Fruit fly (Drosophila melanogaster) whole organism, prepupa: ENCODE results near the gene CG14435.
A peak's percentile ranks its signal among the peaks of the same experiment; 100 is the strongest.

Experiments used
- Blimp-1 ChIP-seq: fragments of 200-800 bp; sonication (Bioruptor generic); optimal IDR thresholded peaks from 3 replicates; lab custom pipeline; 2017; ENCODE audit warnings: missing biosample characterization, missing genetic modification characterization, mild to moderate bottlenecking, moderate library complexity, missing genetic modification reagents
- CG10631 ChIP-seq: fragments of 200-800 bp; sonication (Bioruptor generic); optimal IDR thresholded peaks from 2 replicates; lab custom pipeline; 2016; ENCODE audit warnings: missing biosample characterization, missing genetic modification characterization
- CG10669 ChIP-seq: fragments of 200-800 bp; sonication (Bioruptor generic); optimal IDR thresholded peaks from 3 replicates; lab custom pipeline; 2018; ENCODE audit warnings: missing biosample characterization, mild to moderate bottlenecking, missing genetic modification characterization, moderate library complexity
- CG11294 ChIP-seq: fragments of 200-800 bp; sonication (Bioruptor generic); IDR thresholded peaks from 2 replicates; pipeline ENCODE4 v1.3.6; 2022; ENCODE audit warnings: missing biosample characterization, missing genetic modification characterization
- CG11762 ChIP-seq: fragments of 200-800 bp; sonication (Bioruptor generic); optimal IDR thresholded peaks from 3 replicates; lab custom pipeline; 2016; ENCODE audit warnings: missing biosample characterization, missing genetic modification characterization; ENCODE audit not compliant: insufficient read depth
- CG15336 ChIP-seq: fragments of 200-800 bp; sonication (Bioruptor generic); IDR thresholded peaks from 2 replicates; pipeline ENCODE4 v1.3.6; 2022; ENCODE audit warnings: missing biosample characterization, missing genetic modification characterization
- CG1621 ChIP-seq: fragments of 200-800 bp; sonication (Bioruptor generic); optimal IDR thresholded peaks from 3 replicates; lab custom pipeline; 2018; ENCODE audit warnings: missing biosample characterization, mild to moderate bottlenecking, missing genetic modification characterization
- CG16779 ChIP-seq: fragments of 200-800 bp; sonication (Bioruptor generic); optimal IDR thresholded peaks from 3 replicates; lab custom pipeline; 2017; ENCODE audit warnings: missing biosample characterization, mild to moderate bottlenecking, missing genetic modification characterization
- CG3032 ChIP-seq: fragments of 200-800 bp; optimal IDR thresholded peaks from 2 replicates; lab custom pipeline; 2019; ENCODE audit warnings: missing biosample characterization, mild to moderate bottlenecking, missing genetic modification characterization, moderate library complexity
- CG31627 ChIP-seq: fragments of 200-800 bp; sonication (Bioruptor generic); optimal IDR thresholded peaks from 3 replicates; lab custom pipeline; 2016; ENCODE audit warnings: missing biosample characterization, missing genetic modification characterization
- CG3919 ChIP-seq: fragments of 200-800 bp; sonication (Bioruptor generic); optimal IDR thresholded peaks from 3 replicates; lab custom pipeline; 2016; ENCODE audit warnings: missing biosample characterization, missing genetic modification characterization
- CG4318 ChIP-seq: fragments of 200-800 bp; sonication (Bioruptor generic); optimal IDR thresholded peaks from 3 replicates; lab custom pipeline; 2017; ENCODE audit warnings: missing biosample characterization, mild to moderate bottlenecking, missing genetic modification characterization
- CG6163 ChIP-seq: fragments of 200-800 bp; sonication (Bioruptor generic); IDR thresholded peaks from 3 replicates; pipeline ENCODE4 v1.3.6; 2022; ENCODE audit warnings: missing biosample characterization, missing genetic modification characterization
- CG6276 ChIP-seq: fragments of 200-800 bp; sonication (Bioruptor generic); optimal IDR thresholded peaks from 2 replicates; lab custom pipeline; 2017; ENCODE audit warnings: missing biosample characterization, mild to moderate bottlenecking, missing genetic modification characterization
- CG6792 ChIP-seq: fragments of 200-800 bp; sonication (Bioruptor generic); optimal IDR thresholded peaks from 3 replicates; lab custom pipeline; 2016; ENCODE audit warnings: missing biosample characterization, missing genetic modification characterization
- CG6808 ChIP-seq: fragments of 200-800 bp; sonication (Bioruptor generic); optimal IDR thresholded peaks from 3 replicates; lab custom pipeline; 2017; ENCODE audit warnings: missing biosample characterization, missing genetic modification characterization, mild to moderate bottlenecking, moderate library complexity, missing genetic modification reagents
- CG6854 ChIP-seq: fragments of 200-800 bp; sonication (Bioruptor generic); optimal IDR thresholded peaks from 2 replicates; lab custom pipeline; 2017; ENCODE audit warnings: missing biosample characterization, mild to moderate bottlenecking, missing genetic modification characterization
- CG7368 ChIP-seq: fragments of 200-800 bp; sonication (Bioruptor generic); optimal IDR thresholded peaks from 3 replicates; lab custom pipeline; 2016; ENCODE audit warnings: missing biosample characterization, missing genetic modification characterization
- CG8119 ChIP-seq: fragments of 200-800 bp; sonication (Bioruptor generic); IDR thresholded peaks from 3 replicates; pipeline ENCODE4 v1.3.6; 2022; ENCODE audit warnings: missing biosample characterization, missing genetic modification characterization
- CG8319 ChIP-seq: fragments of 200-800 bp; sonication (Bioruptor generic); optimal IDR thresholded peaks from 3 replicates; lab custom pipeline; 2016; ENCODE audit warnings: missing biosample characterization, missing genetic modification characterization
- CG8632 ChIP-seq: fragments of 200-800 bp; sonication (Bioruptor generic); optimal IDR thresholded peaks from 3 replicates; lab custom pipeline; 2016; ENCODE audit warnings: missing biosample characterization, missing genetic modification characterization
- Eip75B ChIP-seq: fragments of 200-800 bp; sonication (Bioruptor generic); optimal IDR thresholded peaks from 3 replicates; lab custom pipeline; 2016; ENCODE audit warnings: missing biosample characterization, missing genetic modification characterization
- Eip93F ChIP-seq: fragments of 200-800 bp; sonication (Bioruptor generic); optimal IDR thresholded peaks from 2 replicates; lab custom pipeline; 2016; ENCODE audit warnings: missing biosample characterization, mild to moderate bottlenecking, missing genetic modification characterization
- Ets21C ChIP-seq: fragments of 200-800 bp; sonication (Bioruptor generic); optimal IDR thresholded peaks from 3 replicates; lab custom pipeline; 2016; ENCODE audit warnings: missing biosample characterization, missing genetic modification characterization
- Gug ChIP-seq: fragments of 200-800 bp; sonication (Bioruptor generic); IDR thresholded peaks from 2 replicates; pipeline ENCODE4 v1.3.6; 2022; ENCODE audit warnings: missing biosample characterization, missing genetic modification characterization
- Hr39 ChIP-seq: fragments of 200-800 bp; sonication (Bioruptor generic); optimal IDR thresholded peaks from 2 replicates; lab custom pipeline; 2016; ENCODE audit warnings: missing biosample characterization, missing genetic modification characterization
- Hr4 ChIP-seq: fragments of 200-800 bp; sonication (Bioruptor generic); optimal IDR thresholded peaks from 3 replicates; lab custom pipeline; 2016; ENCODE audit warnings: missing biosample characterization, missing genetic modification characterization
- Lpt ChIP-seq: fragments of 200-800 bp; sonication (Bioruptor generic); optimal IDR thresholded peaks from 3 replicates; lab custom pipeline; 2016; ENCODE audit warnings: missing biosample characterization, missing genetic modification characterization
- Met ChIP-seq: fragments of 200-800 bp; sonication (Bioruptor generic); optimal IDR thresholded peaks from 3 replicates; lab custom pipeline; 2016; ENCODE audit warnings: missing biosample characterization, missing genetic modification characterization
- OdsH ChIP-seq: fragments of 200-800 bp; sonication (Bioruptor generic); optimal IDR thresholded peaks from 3 replicates; lab custom pipeline; 2016; ENCODE audit warnings: missing biosample characterization, missing genetic modification characterization
- Smox ChIP-seq: fragments of 200-800 bp; sonication (Bioruptor generic); optimal IDR thresholded peaks from 3 replicates; lab custom pipeline; 2016; ENCODE audit warnings: missing biosample characterization, missing genetic modification characterization
- Sox102F ChIP-seq: fragments of 200-800 bp; sonication (Bioruptor generic); optimal IDR thresholded peaks from 2 replicates; lab custom pipeline; 2016; ENCODE audit warnings: missing biosample characterization, mild to moderate bottlenecking, missing genetic modification characterization
- Sox14 ChIP-seq: fragments of 200-800 bp; sonication (Bioruptor generic); optimal IDR thresholded peaks from 3 replicates; lab custom pipeline; 2016; ENCODE audit warnings: missing biosample characterization, missing genetic modification characterization
- achi ChIP-seq: fragments of 200-800 bp; sonication (Bioruptor generic); optimal IDR thresholded peaks from 3 replicates; lab custom pipeline; 2016; ENCODE audit warnings: missing biosample characterization, missing genetic modification characterization
- cyc ChIP-seq: fragments of 200-800 bp; sonication (Bioruptor generic); optimal IDR thresholded peaks from 3 replicates; lab custom pipeline; 2016; ENCODE audit warnings: missing biosample characterization, missing genetic modification characterization
- dac ChIP-seq: fragments of 200-800 bp; sonication (Bioruptor generic); optimal IDR thresholded peaks from 2 replicates; lab custom pipeline; 2017; ENCODE audit warnings: missing biosample characterization, mild to moderate bottlenecking, missing genetic modification characterization
- dsx ChIP-seq: fragments of 200-800 bp; optimal IDR thresholded peaks from 3 replicates; lab custom pipeline; 2019; ENCODE audit warnings: missing biosample characterization, mild to moderate bottlenecking, missing genetic modification characterization, moderate library complexity; ENCODE audit not compliant: poor library complexity, severe bottlenecking
- eg ChIP-seq: fragments of 200-800 bp; sonication (Bioruptor generic); IDR thresholded peaks from 3 replicates; pipeline ENCODE4 v1.3.6; 2022; ENCODE audit warnings: missing biosample characterization, missing genetic modification characterization
- esn ChIP-seq: fragments of 200-800 bp; sonication (Bioruptor generic); optimal IDR thresholded peaks from 2 replicates; lab custom pipeline; 2016; ENCODE audit warnings: missing biosample characterization, mild to moderate bottlenecking, missing genetic modification characterization, moderate library complexity
- fd59A ChIP-seq: fragments of 200-800 bp; sonication (Bioruptor generic); optimal IDR thresholded peaks from 2 replicates; lab custom pipeline; 2017; ENCODE audit warnings: missing biosample characterization, mild to moderate bottlenecking, missing genetic modification characterization, missing genetic modification reagents
- fd85E ChIP-seq: fragments of 200-800 bp; sonication (Bioruptor generic); optimal IDR thresholded peaks from 3 replicates; lab custom pipeline; 2016; ENCODE audit warnings: missing biosample characterization, missing genetic modification characterization
- fkh ChIP-seq: fragments of 200-800 bp; sonication (Bioruptor generic); optimal IDR thresholded peaks from 3 replicates; lab custom pipeline; 2017; ENCODE audit warnings: missing biosample characterization, mild to moderate bottlenecking, missing genetic modification characterization, moderate library complexity
- lz ChIP-seq: fragments of 200-800 bp; sonication (Bioruptor generic); optimal IDR thresholded peaks from 3 replicates; lab custom pipeline; 2016; ENCODE audit warnings: missing biosample characterization, missing genetic modification characterization
- net ChIP-seq: fragments of 200-800 bp; sonication (Bioruptor generic); optimal IDR thresholded peaks from 3 replicates; lab custom pipeline; 2016; ENCODE audit warnings: missing biosample characterization, missing genetic modification characterization
- salr ChIP-seq, 2 experiments: fragments of 200-800 bp; sonication (Bioruptor generic); optimal IDR thresholded peaks; 3 replicates each; lab custom pipeline; 2016 to 2018; ENCODE audit warnings: missing biosample characterization in 2 of 2, missing genetic modification characterization in 2 of 2, mild to moderate bottlenecking in 1 of 2
- ss ChIP-seq, 2 experiments: fragments of 200-800 bp; sonication (Bioruptor generic); optimal IDR thresholded peaks; 2 replicates in 1 of 2; 3 replicates in 1 of 2; lab custom pipeline; 2017 to 2018; ENCODE audit warnings: mild to moderate bottlenecking in 2 of 2, missing biosample characterization in 2 of 2, missing genetic modification characterization in 2 of 2, moderate library complexity in 1 of 2
- svp ChIP-seq: fragments of 200-800 bp; sonication (Bioruptor generic); peaks from one replicate; lab custom pipeline; 2016; ENCODE audit warnings: missing biosample characterization, missing genetic modification characterization
- vri ChIP-seq: fragments of 200-800 bp; sonication (Bioruptor generic); optimal IDR thresholded peaks from 3 replicates; lab custom pipeline; 2016; ENCODE audit warnings: missing biosample characterization, mild to moderate bottlenecking, missing genetic modification characterization

Gene CG14435

DNA sequence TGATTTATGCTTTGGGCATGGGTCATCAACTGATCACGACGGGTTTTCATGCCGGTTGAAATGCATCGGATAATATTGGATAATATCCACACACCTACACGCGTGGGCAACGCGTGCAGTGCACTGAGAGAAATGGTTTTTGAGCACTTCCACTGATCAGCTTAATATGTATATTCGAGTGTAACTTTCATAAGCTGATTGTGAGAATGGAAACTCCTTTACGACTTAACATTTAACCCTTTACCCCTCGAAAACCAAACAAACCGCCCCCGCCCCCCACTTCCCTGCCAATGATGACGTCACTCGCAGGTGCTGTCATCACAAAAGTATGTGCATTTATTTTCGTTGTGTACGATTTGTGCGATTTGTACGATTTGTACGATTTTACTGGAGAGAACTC, 48.9 kb downstream of the CG14435 start (continued):
- TF ChIP-seq Ets21C (no peak), CG8319 (GFP tag; lab: Kevin White, UChicago) (no peak), CG10631 (no peak), Hr4 (GFP tag; lab: Kevin White, UChicago) (no peak), Sox14 (no peak), Smox (no peak), CG6854 (GFP tag; lab: Kevin White, UChicago) (no peak), Sox102F (no peak), fd59A (no peak), CG16779 (tag; lab: Kevin White, UChicago) (no peak), dac (no peak), cyc (GFP tag; lab: Kevin White, UChicago) (peak; percentile 41), vri (GFP tag; lab: Kevin White, UChicago) (no peak), CG11762 (GFP tag; lab: Kevin White, UChicago) (no peak), fkh (GFP tag; lab: Kevin White, UChicago) (no peak), svp (GFP tag; lab: Kevin White, UChicago) (peak; percentile 21), OdsH (GFP tag; lab: Kevin White, UChicago) (no peak), CG6792 (GFP tag; lab: Kevin White, UChicago) (no peak), CG31627 (no peak), Gug (GFP tag; lab: Robert Waterston, UW) (no peak), net (GFP tag; lab: Kevin White, UChicago) (no peak), fd85E (GFP tag; lab: Kevin White, UChicago) (no peak), CG8119 (GFP tag; lab: Robert Waterston, UW) (no peak), CG1621 (tag; lab: Kevin White, UChicago) (no peak), CG8632 (no peak), lz (GFP tag; lab: Kevin White, UChicago) (peak; percentile 12), dsx (no peak), Eip75B (GFP tag; lab: Kevin White, UChicago) (no peak), salr (GFP tag; optimal IDR thresholded peaks at IDR 0.05; lab: Kevin White, UChicago) (no peak), CG7368 (GFP tag; lab: Kevin White, UChicago) (no peak)

DNA sequence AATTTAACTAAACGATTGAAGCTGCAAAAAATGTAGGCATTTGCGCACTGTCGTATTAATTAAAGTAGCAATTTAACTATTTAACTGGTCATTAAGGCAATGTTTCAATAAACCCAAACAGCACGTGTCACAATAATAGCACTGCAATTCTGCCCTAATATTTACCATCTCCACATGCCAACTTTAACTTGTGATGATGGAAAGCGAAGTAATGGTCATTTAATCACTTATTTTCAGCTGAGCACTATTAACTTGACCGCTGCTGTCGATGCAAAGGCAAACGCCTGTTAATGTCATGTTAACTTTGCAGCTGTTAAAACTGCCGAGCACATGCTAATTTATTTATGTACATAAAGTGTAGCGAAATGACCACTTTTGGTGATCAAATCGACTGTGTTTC, 49.5 kb downstream of the CG14435 start:
- TF ChIP-seq Met (GFP tag; lab: Kevin White, UChicago), result peak; percentile 80
- TF ChIP-seq Eip93F (GFP tag; lab: Kevin White, UChicago), result no peak
- peak; percentile 82 for TF ChIP-seq Gug (GFP tag; lab: Robert Waterston, UW)
- TF ChIP-seq CG6854 (GFP tag; lab: Kevin White, UChicago), result no peak
- TF ChIP-seq Eip75B (GFP tag; lab: Kevin White, UChicago), result peak; percentile 52
- peak; percentile 61 for TF ChIP-seq Smox
- TF ChIP-seq CG7368 (GFP tag; lab: Kevin White, UChicago), result peak; percentile 68
- TF ChIP-seq CG10669 (GFP tag; lab: Kevin White, UChicago), result peak; percentile 65
- TF ChIP-seq salr (GFP tag; optimal IDR thresholded peaks at IDR 0.05; lab: Kevin White, UChicago), result peak; percentile 33 to 50
- TF ChIP-seq CG11762 (GFP tag; lab: Kevin White, UChicago), result peak; percentile 71
- TF ChIP-seq CG6276 (GFP tag; lab: Kevin White, UChicago), result peak; percentile 65
- peak; percentile 46 for TF ChIP-seq fkh (GFP tag; lab: Kevin White, UChicago)
- peak; percentile 86 for TF ChIP-seq CG15336 (GFP tag; lab: Robert Waterston, UW)
- TF ChIP-seq Lpt, result peak; percentile 77
- TF ChIP-seq OdsH (GFP tag; lab: Kevin White, UChicago), result peak; percentile 77
- peak; percentile 54 for TF ChIP-seq Sox102F
- TF ChIP-seq Hr39 (GFP tag; lab: Kevin White, UChicago), result peak; percentile 78
- peak; percentile 91 for TF ChIP-seq CG6163 (GFP tag; lab: Robert Waterston, UW)
- peak; percentile 94 for TF ChIP-seq eg (GFP tag; lab: Robert Waterston, UW)
- peak; percentile 21 for TF ChIP-seq dsx
- TF ChIP-seq CG4318 (GFP tag; lab: Kevin White, UChicago), result peak; percentile 76
- peak in 1 of 2 experiments; percentile 26 for TF ChIP-seq ss (GFP tag; optimal IDR thresholded peaks at IDR 0.05; lab: Kevin White, UChicago)
- TF ChIP-seq CG3032 (tag; lab: Kevin White, UChicago), result peak; percentile 51
- TF ChIP-seq Blimp-1 (GFP tag; lab: Kevin White, UChicago), result no peak
- TF ChIP-seq CG1621 (tag; lab: Kevin White, UChicago), result peak; percentile 69
- peak; percentile 67 for TF ChIP-seq lz (GFP tag; lab: Kevin White, UChicago)
- peak; percentile 67 for TF ChIP-seq esn (GFP tag; lab: Kevin White, UChicago)
- TF ChIP-seq achi (GFP tag; lab: Kevin White, UChicago), result peak; percentile 76
- peak; percentile 80 for TF ChIP-seq CG3919 (GFP tag; lab: Kevin White, UChicago)
- TF ChIP-seq Hr4 (GFP tag; lab: Kevin White, UChicago), result peak; percentile 87
- peak; percentile 51 for TF ChIP-seq Ets21C
- peak; percentile 87 for TF ChIP-seq CG8119 (GFP tag; lab: Robert Waterston, UW)
- TF ChIP-seq CG6808 (GFP tag; lab: Kevin White, UChicago), result peak; percentile 45
- TF ChIP-seq CG11294 (GFP tag; lab: Robert Waterston, UW), result peak; percentile 74
- peak; percentile 80 for TF ChIP-seq svp (GFP tag; lab: Kevin White, UChicago)
- peak; percentile 18 for TF ChIP-seq CG16779 (tag; lab: Kevin White, UChicago)
